Worm (Caenorhabditis elegans): Measurements from ENCODE around the gene ZC262.4.

DNA sequence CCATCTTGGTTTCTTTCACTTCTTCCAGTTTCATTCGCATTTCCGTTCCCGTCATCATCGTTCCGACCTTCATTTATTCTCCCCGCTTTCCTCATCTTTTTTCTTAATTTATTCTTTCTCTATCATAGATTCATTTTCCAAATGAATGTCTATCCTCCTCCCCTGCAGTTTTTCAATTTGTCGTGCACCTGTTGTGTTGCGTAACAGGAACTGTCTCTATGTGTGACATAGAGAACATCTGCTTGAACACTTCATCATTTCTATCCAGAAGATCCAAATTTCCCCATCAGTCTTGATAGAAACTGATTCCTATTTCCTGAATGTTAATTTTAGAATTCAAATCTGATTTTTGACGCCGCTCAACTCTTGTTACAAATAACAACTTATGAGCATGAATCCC is 50.8 kb downstream of the ZC262.4 start:
- TF ChIP-seq lin-13 (GFP tag; optimal IDR thresholded peaks at IDR 0.05) (no peak), ztf-11 (tag; optimal IDR thresholded peaks at IDR 0.05) (no peak), lin-39 (tag; optimal IDR thresholded peaks at IDR 0.05) (no peak), ZK546.5 (tag; optimal IDR thresholded peaks at IDR 0.05) (no peak), lsy-2 (tag; optimal IDR thresholded peaks at IDR 0.05) (no peak), aly-2 (tag; optimal IDR thresholded peaks at IDR 0.05) (no peak), ceh-82 (tag; optimal IDR thresholded peaks at IDR 0.05) (no peak), skn-1 (tag; optimal IDR thresholded peaks at IDR 0.05) (no peak), elt-1 (tag; optimal IDR thresholded peaks at IDR 0.05) (no peak), egl-27 (tag; optimal IDR thresholded peaks at IDR 0.05) (no peak)

All from whole organism, L2 larva.